Worm (Caenorhabditis elegans): ENCODE results near the gene C44F1.1.
A peak's percentile ranks its signal among the peaks of the same experiment; 100 is the strongest.

The C44F1.1 gene

DNA sequence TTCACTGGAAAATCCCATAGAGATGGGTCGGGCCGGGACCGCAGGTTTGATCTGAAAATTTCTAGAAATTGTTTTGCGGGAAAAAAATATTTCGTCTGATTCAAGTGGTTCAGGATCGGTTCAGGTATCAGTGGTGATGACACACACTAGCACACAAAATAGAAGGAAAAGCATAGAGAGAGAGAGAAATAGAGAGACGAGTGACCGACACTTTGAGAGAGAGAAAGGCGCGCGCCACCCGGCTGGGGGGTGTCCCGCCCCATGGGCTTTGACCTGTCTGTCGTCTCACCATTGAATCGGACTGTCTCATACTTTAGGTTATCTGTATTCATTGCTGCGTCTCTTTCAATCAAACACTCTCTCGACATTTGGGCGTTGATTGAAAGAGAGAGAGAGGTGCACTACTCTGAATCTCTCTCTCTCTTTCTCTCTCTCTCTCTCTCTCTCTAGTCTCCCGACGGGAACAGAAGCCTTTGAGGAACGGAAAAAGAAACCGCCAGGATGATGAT is 21.1 kb upstream of the C44F1.1 start, which contains the start of gene acy-3:
Gene acy-3 (minus strand): TSS at position 51 of the 509 bp plus-strand sequence.
- TF ChIP-seq ztf-1 (GFP tag; conservative IDR thresholded peaks at IDR 0.05) (no peak), gmeb-1 (tag; optimal IDR thresholded peaks at IDR 0.05) (peak; percentile 2), elt-1 (tag; optimal IDR thresholded peaks at IDR 0.05) (no peak), R02D3.7 (tag; optimal IDR thresholded peaks at IDR 0.05) (no peak), unc-62 (GFP tag; optimal IDR thresholded peaks at IDR 0.05) (peak; percentile 27), sem-4 (tag; optimal IDR thresholded peaks at IDR 0.05) (peak; percentile 15), elt-3 (tag; optimal IDR thresholded peaks at IDR 0.05) (no peak), ZK546.5 (tag; optimal IDR thresholded peaks at IDR 0.05) (no peak), nhr-12 (tag; optimal IDR thresholded peaks at IDR 0.05) (no peak), nhr-129 (tag; optimal IDR thresholded peaks at IDR 0.05) (peak; percentile 61), aly-2 (tag; optimal IDR thresholded peaks at IDR 0.05) (no peak), C34F6.9 (tag; optimal IDR thresholded peaks at IDR 0.05) (peak; percentile 61), sma-9 (GFP tag; optimal IDR thresholded peaks at IDR 0.05) (peak; percentile 83), sma-9 (tag; optimal IDR thresholded peaks at IDR 0.05) (no peak), nhr-23 (tag; optimal IDR thresholded peaks at IDR 0.05) (no peak), alr-1 (tag; optimal IDR thresholded peaks at IDR 0.05) (no peak), egl-27 (tag; optimal IDR thresholded peaks at IDR 0.05) (peak; percentile 25), lin-13 (GFP tag; optimal IDR thresholded peaks at IDR 0.05) (peak; percentile 57), snpc-4 (tag; optimal IDR thresholded peaks at IDR 0.05) (peak; percentile 51), sma-3 (GFP tag; optimal IDR thresholded peaks at IDR 0.05) (peak; percentile 31), fos-1 (tag; optimal IDR thresholded peaks at IDR 0.05) (peak; percentile 53), lsy-2 (tag; optimal IDR thresholded peaks at IDR 0.05) (peak in 1 of 2 experiments; percentile 64), crh-2 (tag; optimal IDR thresholded peaks at IDR 0.05) (peak; percentile 67), F13H6.1 (tag; optimal IDR thresholded peaks at IDR 0.05) (peak; percentile 90), ceh-82 (tag; optimal IDR thresholded peaks at IDR 0.05) (no peak), Y55F3AM.14 (GFP tag; optimal IDR thresholded peaks at IDR 0.05) (no peak), blmp-1 (tag; optimal IDR thresholded peaks at IDR 0.05; ENCODE audit: insufficient read depth) (peak; percentile 44), nhr-237 (tag; optimal IDR thresholded peaks at IDR 0.05) (no peak), ceh-16 (tag; optimal IDR thresholded peaks at IDR 0.05) (no peak), nhr-21 (tag; optimal IDR thresholded peaks at IDR 0.05) (peak; percentile 66), nhr-10 (tag; optimal IDR thresholded peaks at IDR 0.05) (no peak), mab-5 (tag; optimal IDR thresholded peaks at IDR 0.05) (peak; percentile 15), mdl-1 (tag; optimal IDR thresholded peaks at IDR 0.05) (peak; percentile 1 to 47), nhr-25 (tag; optimal IDR thresholded peaks at IDR 0.05) (peak; percentile 53), nhr-6 (tag; optimal IDR thresholded peaks at IDR 0.05) (no peak)

DNA sequence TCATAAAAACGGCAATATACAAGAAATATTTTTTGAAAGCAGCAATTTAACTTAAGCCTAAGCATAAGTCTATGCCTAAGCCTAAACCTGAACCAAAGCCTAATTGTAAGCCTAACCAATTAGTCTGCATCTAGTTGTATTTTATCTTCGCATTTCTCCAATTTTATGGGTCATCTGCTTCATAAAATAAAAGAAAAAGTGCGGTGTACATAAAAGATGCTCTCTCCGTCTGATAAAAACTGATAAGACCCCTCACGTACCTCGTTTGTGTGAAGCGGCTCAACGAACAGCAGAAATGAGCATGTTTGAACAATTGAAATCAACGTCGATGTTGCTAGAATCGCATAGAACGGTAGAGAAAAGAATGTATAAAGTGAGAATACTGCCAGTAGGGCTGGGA is 19.7 kb upstream of the C44F1.1 start:
- TF ChIP-seq unc-55 (GFP tag; optimal IDR thresholded peaks at IDR 0.05), result no peak
- TF ChIP-seq fos-1 (tag; optimal IDR thresholded peaks at IDR 0.05), result peak; percentile 25

DNA sequence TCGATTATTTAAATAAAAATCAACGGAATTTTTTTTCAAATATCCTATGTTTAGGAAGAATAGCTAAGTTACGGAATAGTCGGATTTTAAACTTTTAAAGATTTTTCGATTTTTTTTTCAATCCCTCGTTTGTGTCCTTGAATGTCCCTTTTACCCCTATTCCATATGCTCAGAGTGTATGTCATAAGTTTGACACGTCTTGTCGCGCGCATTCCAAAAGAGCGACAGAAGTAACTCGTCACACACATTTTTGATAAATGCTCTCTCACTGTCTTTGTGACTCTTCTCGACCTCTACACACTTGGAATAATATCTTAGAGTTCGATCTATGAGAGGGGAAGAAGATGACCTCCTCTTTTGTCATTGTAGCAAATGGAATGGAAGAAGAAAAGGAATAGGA is 18.6 kb upstream of the C44F1.1 start:
- peak; percentile 30 for TF ChIP-seq mab-5 (tag; optimal IDR thresholded peaks at IDR 0.05)
- TF ChIP-seq nhr-12 (tag; optimal IDR thresholded peaks at IDR 0.05), result no peak

DNA sequence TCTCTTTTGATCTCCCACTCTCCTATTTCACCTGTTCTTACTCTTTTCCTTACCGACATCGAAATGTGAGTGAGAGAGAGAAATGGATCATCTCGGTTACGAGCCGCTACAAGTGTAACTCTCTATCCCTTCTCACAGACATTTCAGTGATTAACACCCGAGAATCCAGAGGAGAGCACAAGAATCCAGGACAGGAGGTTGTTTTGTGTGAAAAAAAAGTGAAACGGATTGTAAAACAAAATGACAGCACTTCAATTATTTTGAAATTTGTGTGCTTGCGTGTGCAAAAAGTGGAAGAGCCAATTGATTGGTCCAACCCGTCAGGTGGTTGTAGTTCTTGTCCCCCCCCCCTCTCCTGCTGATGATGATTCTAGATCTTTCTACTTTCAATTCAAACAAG is 17.5 kb upstream of the C44F1.1 start:
- TF ChIP-seq unc-62 (GFP tag; optimal IDR thresholded peaks at IDR 0.05) (no peak), peb-1 (tag; optimal IDR thresholded peaks at IDR 0.05) (no peak), nhr-10 (tag; optimal IDR thresholded peaks at IDR 0.05) (no peak), F13H6.1 (tag; optimal IDR thresholded peaks at IDR 0.05) (peak; percentile 77), nhr-12 (tag; optimal IDR thresholded peaks at IDR 0.05) (no peak), lin-13 (GFP tag; optimal IDR thresholded peaks at IDR 0.05) (peak; percentile 39), sma-9 (GFP tag; optimal IDR thresholded peaks at IDR 0.05) (peak; percentile 13), sma-9 (tag; optimal IDR thresholded peaks at IDR 0.05) (no peak), nhr-129 (tag; optimal IDR thresholded peaks at IDR 0.05) (peak; percentile 61), alr-1 (tag; optimal IDR thresholded peaks at IDR 0.05) (no peak), crh-2 (tag; optimal IDR thresholded peaks at IDR 0.05) (peak; percentile 24), lsy-2 (tag; optimal IDR thresholded peaks at IDR 0.05) (peak in 1 of 2 experiments; percentile 64), ztf-11 (tag; optimal IDR thresholded peaks at IDR 0.05) (no peak)
